Fruit fly (Drosophila melanogaster) whole organism, embryonic: ENCODE measurements around the gene Tao.

Source experiments
- Antp ChIP-seq: fragments of 200-800 bp; sonication (Bioruptor generic); optimal IDR thresholded peaks from 3 replicates; lab custom pipeline; 2016; ENCODE audit warnings: missing biosample characterization, missing genetic modification characterization
- BtbVII ChIP-seq: fragments of 200-800 bp; sonication (Bioruptor generic); optimal IDR thresholded peaks from 3 replicates; lab custom pipeline; 2017; ENCODE audit warnings: missing biosample characterization, mild to moderate bottlenecking, missing genetic modification characterization
- CG10431 ChIP-seq: fragments of 200-800 bp; sonication (Bioruptor generic); optimal IDR thresholded peaks from 3 replicates; lab custom pipeline; 2018; ENCODE audit warnings: missing biosample characterization, mild to moderate bottlenecking, missing genetic modification characterization
- CG11398 ChIP-seq: fragments of 200-800 bp; sonication (Bioruptor generic); optimal IDR thresholded peaks from 2 replicates; lab custom pipeline; 2016; ENCODE audit warnings: missing biosample characterization, missing genetic modification characterization
- CG11696 ChIP-seq: fragments of 200-800 bp; sonication (Bioruptor generic); IDR thresholded peaks from 2 replicates; pipeline ENCODE4 v1.3.6; 2022; ENCODE audit warnings: missing biosample characterization, missing genetic modification characterization
- CG12155 ChIP-seq: fragments of 200-800 bp; sonication (Bioruptor generic); optimal IDR thresholded peaks from 3 replicates; lab custom pipeline; 2016; ENCODE audit warnings: missing biosample characterization, missing genetic modification characterization
- CG12391 ChIP-seq: fragments of 200-800 bp; sonication (Bioruptor generic); optimal IDR thresholded peaks from 3 replicates; lab custom pipeline; 2018; ENCODE audit warnings: missing biosample characterization, mild to moderate bottlenecking, missing genetic modification characterization, moderate library complexity
- CG12942 ChIP-seq: fragments of 200-800 bp; sonication (Bioruptor generic); optimal IDR thresholded peaks from 3 replicates; lab custom pipeline; 2016; ENCODE audit warnings: missing biosample characterization, missing genetic modification characterization
- CG14441 ChIP-seq: fragments of 200-800 bp; sonication (Bioruptor generic); IDR thresholded peaks from 2 replicates; pipeline ENCODE4 v1.3.6; 2022; ENCODE audit warnings: missing biosample characterization, missing genetic modification characterization
- CG14667 ChIP-seq: fragments of 200-800 bp; sonication (Bioruptor generic); IDR thresholded peaks from 2 replicates; pipeline ENCODE4 v1.3.6; 2022; ENCODE audit warnings: missing biosample characterization, missing genetic modification characterization
- CG16863 ChIP-seq: fragments of 200-800 bp; sonication (Bioruptor generic); optimal IDR thresholded peaks from 3 replicates; lab custom pipeline; 2016; ENCODE audit warnings: missing biosample characterization, missing genetic modification characterization
- CG17612 ChIP-seq: fragments of 200-800 bp; sonication (Bioruptor generic); IDR thresholded peaks from 2 replicates; pipeline ENCODE4 v1.3.6; 2022; ENCODE audit warnings: missing biosample characterization, missing genetic modification characterization
- CG17912 ChIP-seq: fragments of 200-800 bp; sonication (Bioruptor generic); optimal IDR thresholded peaks from 2 replicates; lab custom pipeline; 2018; ENCODE audit warnings: missing biosample characterization, mild to moderate bottlenecking, missing genetic modification characterization
- CG1792 ChIP-seq: fragments of 200-800 bp; sonication (Bioruptor generic); optimal IDR thresholded peaks from 2 replicates; lab custom pipeline; 2016; ENCODE audit warnings: missing biosample characterization, missing genetic modification characterization
- CG30431 ChIP-seq: fragments of 200-800 bp; sonication (Bioruptor generic); optimal IDR thresholded peaks from 2 replicates; lab custom pipeline; 2017; ENCODE audit warnings: missing biosample characterization, missing genetic modification characterization
- CG32532 ChIP-seq: fragments of 200-800 bp; sonication (Bioruptor generic); IDR thresholded peaks from 2 replicates; pipeline ENCODE4 v1.3.6; 2022; ENCODE audit warnings: missing biosample characterization, missing genetic modification characterization
- CG3838 ChIP-seq: fragments of 200-800 bp; sonication (Bioruptor generic); optimal IDR thresholded peaks from 3 replicates; lab custom pipeline; 2016; ENCODE audit warnings: missing biosample characterization, missing genetic modification characterization
- CG6683 ChIP-seq: fragments of 200-800 bp; sonication (Bioruptor generic); optimal IDR thresholded peaks from 2 replicates; lab custom pipeline; 2017; ENCODE audit warnings: missing biosample characterization, mild to moderate bottlenecking, missing genetic modification characterization, missing genetic modification reagents
- CG6813 ChIP-seq: fragments of 200-800 bp; sonication (Bioruptor generic); optimal IDR thresholded peaks from 2 replicates; lab custom pipeline; 2017; ENCODE audit warnings: missing biosample characterization, missing genetic modification characterization, mild to moderate bottlenecking, moderate library complexity, missing genetic modification reagents
- Fer1 ChIP-seq: fragments of 200-800 bp; sonication (Bioruptor generic); optimal IDR thresholded peaks from 2 replicates; lab custom pipeline; 2017; ENCODE audit warnings: missing biosample characterization, mild to moderate bottlenecking, missing genetic modification characterization
- GATAe ChIP-seq: fragments of 200-800 bp; sonication (Bioruptor generic); conservative IDR thresholded peaks from 2 replicates; pipeline ENCODE4 v1.3.6; 2022; ENCODE audit warnings: missing biosample characterization, missing genetic modification characterization
- HLH54F ChIP-seq: fragments of 200-800 bp; sonication (Bioruptor generic); optimal IDR thresholded peaks from 3 replicates; lab custom pipeline; 2016; ENCODE audit warnings: missing biosample characterization, missing genetic modification characterization
- Hr78 ChIP-seq, 2 experiments: fragments of 200-800 bp in 1 of 2; fragments of >200 bp in 1 of 2; sonication (Bioruptor generic) in 1 of 2; optimal IDR thresholded peaks; 2 replicates each; lab custom pipeline; 2017 to 2019; ENCODE audit warnings: missing biosample characterization in 2 of 2, missing genetic modification characterization in 2 of 2, mild to moderate bottlenecking in 1 of 2, moderate library complexity in 1 of 2
- Lim3 ChIP-seq: fragments of 200-800 bp; sonication (Bioruptor generic); IDR thresholded peaks from 2 replicates; pipeline ENCODE4 v1.3.6; 2022; ENCODE audit warnings: missing biosample characterization, missing genetic modification characterization
- Mad ChIP-seq: fragments of 200-800 bp; sonication (Bioruptor generic); optimal IDR thresholded peaks from 2 replicates; lab custom pipeline; 2016; ENCODE audit warnings: missing biosample characterization, missing genetic modification characterization
- Meics ChIP-seq: fragments of 200-800 bp; sonication (Bioruptor generic); optimal IDR thresholded peaks from 2 replicates; lab custom pipeline; 2017; ENCODE audit warnings: missing biosample characterization, mild to moderate bottlenecking, missing genetic modification characterization
- Neu2 ChIP-seq: fragments of 200-800 bp; sonication (Bioruptor generic); optimal IDR thresholded peaks from 3 replicates; lab custom pipeline; 2016; ENCODE audit warnings: missing biosample characterization, missing genetic modification characterization, borderline replicate concordance
- Stat92E ChIP-seq, 3 experiments: fragments of >200 bp in 2 of 3; fragments of 200-800 bp in 1 of 3; sonication (Bioruptor generic) in 1 of 3; optimal IDR thresholded peaks; 2 replicates each; lab custom pipeline; 2017 to 2019; ENCODE audit warnings: missing biosample characterization in 3 of 3, missing genetic modification characterization in 3 of 3, mild to moderate bottlenecking in 1 of 3, moderate library complexity in 1 of 3
- ac ChIP-seq: fragments of 200-800 bp; sonication (Bioruptor generic); optimal IDR thresholded peaks from 3 replicates; lab custom pipeline; 2017; ENCODE audit warnings: missing biosample characterization, mild to moderate bottlenecking, missing genetic modification characterization
- al ChIP-seq: fragments of 200-800 bp; sonication (Bioruptor generic); IDR thresholded peaks from 2 replicates; pipeline ENCODE4 v1.3.6; 2022; ENCODE audit warnings: missing biosample characterization, missing genetic modification characterization
- dmrt99B ChIP-seq: fragments of 200-800 bp; sonication (Bioruptor generic); optimal IDR thresholded peaks from 2 replicates; lab custom pipeline; 2018; ENCODE audit warnings: missing biosample characterization, mild to moderate bottlenecking, missing genetic modification characterization, moderate library complexity
- ewg ChIP-seq: fragments of 200-800 bp; sonication (Bioruptor generic); optimal IDR thresholded peaks from 3 replicates; lab custom pipeline; 2017; ENCODE audit warnings: mild to moderate bottlenecking, missing biosample characterization, missing genetic modification reagents, missing genetic modification characterization
- fd96Cb ChIP-seq: fragments of 200-800 bp; sonication (Bioruptor generic); optimal IDR thresholded peaks from 2 replicates; lab custom pipeline; 2018; ENCODE audit warnings: missing biosample characterization, mild to moderate bottlenecking, missing genetic modification characterization, moderate library complexity
- gt ChIP-seq: fragments of 200-800 bp; sonication (Bioruptor generic); IDR thresholded peaks from 2 replicates; pipeline ENCODE4 v1.3.6; 2022; ENCODE audit warnings: missing biosample characterization, missing genetic modification characterization
- ham ChIP-seq: fragments of 200-800 bp; sonication (Bioruptor generic); IDR thresholded peaks from 2 replicates; pipeline ENCODE4 v1.3.6; 2022; ENCODE audit warnings: missing biosample characterization, missing genetic modification characterization
- lab ChIP-seq: fragments of 200-800 bp; sonication (Bioruptor generic); optimal IDR thresholded peaks from 3 replicates; lab custom pipeline; 2017; ENCODE audit warnings: missing biosample characterization, missing genetic modification characterization, mild to moderate bottlenecking, moderate library complexity, missing genetic modification reagents
- lilli ChIP-seq: fragments of 200-800 bp; sonication (Bioruptor generic); optimal IDR thresholded peaks from 3 replicates; lab custom pipeline; 2016; ENCODE audit warnings: missing biosample characterization, missing genetic modification characterization
- luna ChIP-seq: fragments of 200-800 bp; sonication (Bioruptor generic); optimal IDR thresholded peaks from 2 replicates; lab custom pipeline; 2016; ENCODE audit warnings: missing biosample characterization, missing genetic modification characterization
- nau ChIP-seq: fragments of 200-800 bp; sonication (Bioruptor generic); optimal IDR thresholded peaks from 3 replicates; lab custom pipeline; 2017; ENCODE audit warnings: missing biosample characterization, mild to moderate bottlenecking, missing genetic modification characterization, missing genetic modification reagents
- nmo ChIP-seq: fragments of 200-800 bp; sonication (Bioruptor generic); optimal IDR thresholded peaks from 2 replicates; lab custom pipeline; 2018; ENCODE audit warnings: missing biosample characterization, mild to moderate bottlenecking, missing genetic modification characterization, moderate library complexity
- pnt ChIP-seq: fragments of 200-800 bp; sonication (Bioruptor generic); optimal IDR thresholded peaks from 3 replicates; lab custom pipeline; 2016; ENCODE audit warnings: missing biosample characterization, missing genetic modification characterization
- prd ChIP-seq, 3 experiments: fragments of >200 bp in 2 of 3; fragments of 200-800 bp in 1 of 3; sonication (Bioruptor generic) in 1 of 3; optimal IDR thresholded peaks in 2 of 3; IDR thresholded peaks in 1 of 3; 2 replicates in 2 of 3; 3 replicates in 1 of 3; pipeline versions ENCODE4 v1.3.6 to Lab custom; 2017 to 2022; ENCODE audit warnings: missing biosample characterization in 1 of 3, missing genetic modification characterization in 1 of 3
- pzg ChIP-seq: fragments of 200-800 bp; sonication (Bioruptor generic); optimal IDR thresholded peaks from 3 replicates; lab custom pipeline; 2018; ENCODE audit warnings: missing biosample characterization, mild to moderate bottlenecking, missing genetic modification characterization, moderate library complexity
- sens-2 ChIP-seq: fragments of 200-800 bp; sonication (Bioruptor generic); IDR thresholded peaks from 2 replicates; pipeline ENCODE4 v1.3.6; 2022; ENCODE audit warnings: missing biosample characterization, missing genetic modification characterization
- so ChIP-seq: fragments of 200-800 bp; sonication (Bioruptor generic); IDR thresholded peaks from 3 replicates; pipeline ENCODE4 v1.3.6; 2022; ENCODE audit warnings: missing biosample characterization, missing genetic modification characterization
- sr ChIP-seq: fragments of 200-800 bp; sonication (Bioruptor generic); IDR thresholded peaks from 3 replicates; pipeline ENCODE4 v1.3.6; 2022; ENCODE audit warnings: missing biosample characterization, missing genetic modification characterization
- ssp ChIP-seq: fragments of 200-800 bp; sonication (Bioruptor generic); IDR thresholded peaks from 2 replicates; pipeline ENCODE4 v1.3.6; 2022; ENCODE audit warnings: missing biosample characterization, missing genetic modification characterization
- sug ChIP-seq: fragments of 200-800 bp; optimal IDR thresholded peaks from 2 replicates; lab custom pipeline; 2019; ENCODE audit warnings: missing biosample characterization, mild to moderate bottlenecking, missing genetic modification characterization, moderate library complexity
- twi ChIP-seq: fragments of 200-800 bp; optimal IDR thresholded peaks from 2 replicates; lab custom pipeline; 2019; ENCODE audit warnings: missing biosample characterization, mild to moderate bottlenecking, missing genetic modification characterization, moderate library complexity
- tx ChIP-seq: fragments of 200-800 bp; sonication (Bioruptor generic); optimal IDR thresholded peaks from 2 replicates; lab custom pipeline; 2016; ENCODE audit warnings: missing biosample characterization, missing genetic modification characterization

Gene Tao

DNA sequence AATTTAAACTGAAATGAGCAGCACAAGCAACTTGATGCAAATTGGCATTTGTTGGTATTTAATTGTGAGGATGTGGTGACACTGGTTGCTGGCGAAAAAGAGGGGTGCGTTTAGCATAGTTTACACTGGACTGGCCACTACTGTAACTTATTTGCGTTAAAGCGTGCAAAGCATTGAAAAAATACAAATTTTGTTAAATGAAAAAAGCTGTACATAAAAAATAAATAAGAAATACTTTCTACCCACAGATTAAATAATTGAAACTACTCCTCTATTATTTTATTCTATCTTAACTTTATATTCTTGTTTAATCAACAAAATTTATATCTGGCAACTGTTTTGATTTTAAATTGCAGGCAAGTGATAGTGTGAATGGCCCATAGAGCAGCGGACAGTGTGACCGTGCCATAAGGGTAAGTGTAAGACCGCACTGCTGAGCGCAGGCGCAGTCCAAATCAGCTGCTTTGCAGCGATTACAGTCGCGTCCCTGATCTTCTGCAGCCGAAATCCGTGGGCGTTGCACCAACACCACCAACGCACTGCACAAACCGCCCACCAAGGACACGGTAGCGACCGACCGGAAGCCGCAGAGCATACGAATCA, 13.8 kb downstream of the Tao start, which contains the start of the genes Grip84 and car (continued):
- TF ChIP-seq Neu2 (GFP tag; lab: Kevin White, UChicago) = no peak
- TF ChIP-seq CG17612 (GFP tag; lab: Robert Waterston, UW) = no peak
- no peak for TF ChIP-seq CG11398 (GFP tag; lab: Kevin White, UChicago)
- TF ChIP-seq ewg (GFP tag; lab: Kevin White, UChicago) = peak; percentile 99
- TF ChIP-seq Hr78 (GFP tag; optimal IDR thresholded peaks at IDR 0.05; lab: Kevin White, UChicago) = no peak
- TF ChIP-seq CG30431 (GFP tag; lab: Kevin White, UChicago) = peak; percentile 56
- TF ChIP-seq fd96Cb = peak; percentile 56
- TF ChIP-seq CG17912 (GFP tag; lab: Kevin White, UChicago) = no peak
- TF ChIP-seq Stat92E (GFP tag; optimal IDR thresholded peaks at IDR 0.05; lab: Kevin White, UChicago) = no peak
- no peak for TF ChIP-seq sens-2 (GFP tag; lab: Robert Waterston, UW)
- peak; percentile 87 for TF ChIP-seq nmo
- TF ChIP-seq dmrt99B (tag; lab: Kevin White, UChicago) = no peak
- peak; percentile 73 for TF ChIP-seq pnt (GFP tag; lab: Kevin White, UChicago)
- no peak for TF ChIP-seq CG10431 (GFP tag; lab: Kevin White, UChicago)
- peak; percentile 44 for TF ChIP-seq Antp (GFP tag; lab: Kevin White, UChicago)
- no peak for TF ChIP-seq ham (GFP tag; lab: Robert Waterston, UW)
- peak; percentile 62 for TF ChIP-seq CG12155 (GFP tag; lab: Kevin White, UChicago)
- TF ChIP-seq CG12942 (GFP tag; lab: Kevin White, UChicago) = peak; percentile 46
- TF ChIP-seq prd (optimal IDR thresholded peaks at IDR 0.05; lab: Kevin White, UChicago) = no peak
- peak; percentile 77 for TF ChIP-seq prd (GFP tag; IDR thresholded peaks at IDR 0.05; lab: Robert Waterston, UW)
- no peak for TF ChIP-seq Lim3 (GFP tag; lab: Robert Waterston, UW)
- no peak for TF ChIP-seq GATAe (GFP tag; lab: Robert Waterston, UW)
- no peak for TF ChIP-seq CG11696 (GFP tag; lab: Robert Waterston, UW)
- TF ChIP-seq Mad = peak; percentile 38
- no peak for TF ChIP-seq CG6683 (GFP tag; lab: Kevin White, UChicago)
- TF ChIP-seq Fer1 = no peak
- TF ChIP-seq CG32532 (GFP tag; lab: Robert Waterston, UW) = peak; percentile 93
- TF ChIP-seq nau (GFP tag; lab: Kevin White, UChicago) = no peak
- no peak for TF ChIP-seq tx (GFP tag; lab: Kevin White, UChicago)
- TF ChIP-seq BtbVII (GFP tag; lab: Kevin White, UChicago) = no peak
- peak; percentile 79 for TF ChIP-seq sug (tag; lab: Kevin White, UChicago)
- no peak for TF ChIP-seq luna (GFP tag; lab: Kevin White, UChicago)
- TF ChIP-seq ssp = peak; percentile 96
- no peak for TF ChIP-seq CG3838 (GFP tag; lab: Kevin White, UChicago)
- TF ChIP-seq CG12391 (tag; lab: Kevin White, UChicago) = peak; percentile 85
- TF ChIP-seq HLH54F = peak; percentile 55
- TF ChIP-seq twi (tag; lab: Kevin White, UChicago) = peak; percentile 68
- no peak for TF ChIP-seq ac (GFP tag; lab: Kevin White, UChicago)
- TF ChIP-seq Meics (GFP tag; lab: Kevin White, UChicago) = peak; percentile 68
- TF ChIP-seq sr = peak; percentile 97
- no peak for TF ChIP-seq CG6813 (GFP tag; lab: Kevin White, UChicago)
- no peak for TF ChIP-seq CG1792
- no peak for TF ChIP-seq CG16863 (GFP tag; lab: Kevin White, UChicago)
- TF ChIP-seq CG14441 (GFP tag; lab: Robert Waterston, UW) = peak; percentile 67
- no peak for TF ChIP-seq lab (GFP tag; lab: Kevin White, UChicago)
- TF ChIP-seq pzg (GFP tag; lab: Kevin White, UChicago) = peak; percentile 53
- TF ChIP-seq lilli (GFP tag; lab: Kevin White, UChicago) = peak; percentile 86
- no peak for TF ChIP-seq so (GFP tag; lab: Robert Waterston, UW)
- TF ChIP-seq CG14667 = 0 out of 2 replicates have a peak, but pooled peaks have one; percentile 29
- peak; percentile 66 for TF ChIP-seq al (GFP tag; lab: Robert Waterston, UW)
- no peak for TF ChIP-seq gt (GFP tag; lab: Robert Waterston, UW)
